Worm (Caenorhabditis elegans) whole organism, midembryonic: ENCODE data around the gene clec-122.
"Not testable (repeated sequence)": the region's sequence is repeated elsewhere in the genome, so short reads cannot be mapped to it uniquely, and the experiment has no call there.

Experiments
- T22C8.4 ChIP-seq: fragments of 200-800 bp; sonication (Bioruptor generic); IDR thresholded peaks from 2 replicates; pipeline ENCODE4 v1.3.6; 2022; ENCODE audit warnings: missing genetic modification characterization, missing compliant biosample characterization
- cog-1 ChIP-seq: sonication (generic microtip); optimal IDR thresholded peaks from 2 replicates; lab custom pipeline; 2016; ENCODE audit warnings: missing genetic modification characterization, missing compliant biosample characterization
- flt-1 ChIP-seq: fragments of 200-800 bp; sonication (Bioruptor generic); IDR thresholded peaks from 2 replicates; pipeline ENCODE4 v1.3.6; 2022; ENCODE audit warnings: missing genetic modification characterization, missing compliant biosample characterization
- klf-2 ChIP-seq: fragments of 200-800 bp; sonication (Bioruptor generic); conservative IDR thresholded peaks from 2 replicates; pipeline ENCODE4 v1.3.6; 2022; ENCODE audit warnings: missing genetic modification reagents, missing genetic modification characterization, missing compliant biosample characterization
- med-1 ChIP-seq: sonication (generic microtip); optimal IDR thresholded peaks from 2 replicates; lab custom pipeline; 2017; ENCODE audit warnings: missing genetic modification characterization, mild to moderate bottlenecking, missing compliant biosample characterization, antibody characterized with exemption, missing genetic modification reagents; ENCODE audit not compliant: insufficient read depth
- ref-1 ChIP-seq: fragments of 200-800 bp; sonication (Bioruptor generic); conservative IDR thresholded peaks from 2 replicates; pipeline ENCODE4 v1.3.6; 2022; ENCODE audit warnings: missing genetic modification reagents, missing genetic modification characterization, missing compliant biosample characterization
- tab-1 ChIP-seq: fragments of 200-800 bp; sonication (Bioruptor generic); IDR thresholded peaks from 2 replicates; pipeline ENCODE4 v1.3.6; 2022; ENCODE audit warnings: missing genetic modification characterization, missing compliant biosample characterization
- ztf-23 ChIP-seq: fragments of 200-800 bp; sonication (Bioruptor generic); IDR thresholded peaks from 2 replicates; pipeline ENCODE4 v1.3.6; 2022; ENCODE audit warnings: missing genetic modification reagents, missing genetic modification characterization, missing compliant biosample characterization
- ztf-29 ChIP-seq: fragments of 200-800 bp; sonication (Bioruptor generic); IDR thresholded peaks from 2 replicates; pipeline ENCODE4 v1.3.6; 2022; ENCODE audit warnings: missing genetic modification reagents, missing genetic modification characterization, missing compliant biosample characterization

clec-122 gene

DNA sequence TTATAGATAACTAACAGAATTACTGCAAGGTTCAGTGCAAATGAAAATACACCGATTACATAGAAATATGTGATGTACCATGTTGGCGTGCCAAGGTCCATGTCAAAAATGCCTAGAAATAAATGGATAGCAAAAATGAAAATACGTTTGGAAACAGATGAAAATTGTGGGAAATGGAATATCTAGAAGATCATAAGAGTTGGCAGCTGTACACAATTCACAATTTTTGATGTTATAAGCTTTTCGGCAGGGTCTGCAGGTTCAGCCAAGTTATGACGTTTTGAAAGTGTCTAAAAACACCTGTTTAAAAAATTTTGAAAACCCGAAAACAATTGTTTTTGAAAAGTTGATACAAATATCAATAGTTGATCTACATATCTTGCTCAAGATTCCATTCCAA, 38.7 kb downstream of the clec-122 start, which contains the start of gene sri-43:
TSS of gene sri-43 (minus strand) at position 101 of the 400 bp plus-strand sequence.
- TF ChIP-seq flt-1 (GFP tag; lab: Robert Waterston, UW); klf-2 (GFP tag; lab: Robert Waterston, UW); cog-1: not testable (repeated sequence)

DNA sequence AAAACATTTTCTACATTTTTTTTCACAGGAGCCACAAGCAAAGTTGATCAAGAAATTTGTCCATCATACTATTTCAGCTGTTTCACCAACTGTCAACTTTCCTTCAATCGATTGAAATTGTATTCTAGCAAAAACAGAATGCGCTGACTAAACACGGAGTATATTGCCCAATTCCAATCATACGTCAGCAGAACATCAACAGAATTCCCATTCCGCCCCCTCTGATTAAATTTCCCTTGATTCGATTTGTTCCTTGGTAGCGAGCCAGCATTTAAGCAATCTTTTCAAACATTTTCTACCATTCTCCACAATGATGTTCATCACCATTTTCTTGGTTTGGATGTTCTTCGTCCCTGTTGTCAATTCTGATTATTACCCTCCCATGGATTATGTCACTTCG, 40.0 kb downstream of the clec-122 start, which contains the start of gene T10D4.15:
TSS of gene T10D4.15 (plus strand) at position 301 of the 400 bp plus-strand sequence.
- TF ChIP-seq ztf-29 (GFP tag; lab: Robert Waterston, UW), result no peak
- no peak for TF ChIP-seq T22C8.4
- TF ChIP-seq tab-1 (GFP tag; lab: Robert Waterston, UW), result no peak
- TF ChIP-seq med-1 (GFP tag; lab: Kevin White, UChicago), result no peak
- no peak for TF ChIP-seq ref-1 (GFP tag; lab: Robert Waterston, UW)
- TF ChIP-seq klf-2 (GFP tag; lab: Robert Waterston, UW), result no peak
- no peak for TF ChIP-seq flt-1 (GFP tag; lab: Robert Waterston, UW)

DNA sequence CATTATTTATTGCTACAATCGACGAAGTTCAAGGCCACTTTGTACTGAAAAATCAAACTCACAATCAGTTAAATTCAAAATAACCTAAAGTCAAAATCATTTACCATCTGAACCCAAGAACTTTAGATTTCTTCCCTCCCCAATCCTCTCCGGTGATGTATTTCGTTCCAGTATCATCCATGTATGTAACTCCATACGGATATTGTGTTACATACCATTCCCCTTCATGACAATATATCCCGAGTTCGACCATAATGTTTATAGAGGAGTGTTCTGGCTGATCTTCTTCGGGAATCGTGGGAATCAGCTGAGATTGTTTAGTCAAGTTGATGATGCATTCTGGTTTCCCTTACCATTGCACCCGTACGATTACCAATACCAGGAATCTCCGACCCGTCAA, 42.5 kb downstream of the clec-122 start:
- no peak for TF ChIP-seq ztf-29 (GFP tag; lab: Robert Waterston, UW)
- TF ChIP-seq flt-1 (GFP tag; lab: Robert Waterston, UW), result no peak
- no peak for TF ChIP-seq ref-1 (GFP tag; lab: Robert Waterston, UW)
- no peak for TF ChIP-seq cog-1
- TF ChIP-seq ztf-23 (GFP tag; lab: Robert Waterston, UW), result no peak
- no peak for TF ChIP-seq med-1 (GFP tag; lab: Kevin White, UChicago)
- no peak for TF ChIP-seq tab-1 (GFP tag; lab: Robert Waterston, UW)
- no peak for TF ChIP-seq klf-2 (GFP tag; lab: Robert Waterston, UW)
- TF ChIP-seq T22C8.4, result no peak

DNA sequence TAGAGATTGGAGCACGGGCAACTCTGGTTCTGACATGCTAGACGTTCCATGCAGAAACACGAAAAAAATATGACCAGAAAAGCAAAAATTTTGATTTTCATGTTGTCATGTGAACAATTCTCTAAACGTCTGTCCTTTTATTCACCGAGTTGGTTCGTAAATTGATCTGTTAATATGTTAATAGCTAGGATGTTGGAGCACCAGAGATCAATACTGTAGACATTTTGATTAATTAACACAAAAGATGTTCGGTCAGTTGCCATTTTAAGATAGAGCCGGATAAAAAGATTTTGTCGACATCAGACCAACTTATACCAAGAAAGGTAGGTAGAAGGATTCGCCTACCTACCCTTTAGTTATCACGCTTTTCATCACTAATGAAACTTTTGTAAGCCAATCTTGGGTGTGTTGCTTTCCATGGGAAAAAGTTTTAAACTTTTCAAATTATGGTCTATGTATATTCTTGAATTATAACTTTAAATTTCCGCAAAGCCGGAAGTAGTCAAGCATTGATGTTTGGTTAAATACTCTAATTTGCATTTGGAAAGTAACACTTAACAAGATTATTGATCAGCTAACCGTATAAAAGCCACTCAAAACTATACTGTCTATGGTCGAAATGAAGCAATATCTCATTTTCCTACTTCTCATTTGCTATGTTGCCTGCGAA, 43.8 kb downstream of the clec-122 start, which contains the start of the genes T10D4.11 and T10D4.1:
TSS of gene T10D4.11 (minus strand) at position 101 of the 670 bp plus-strand sequence.
TSS of gene T10D4.1 (plus strand) at position 620 of the 670 bp plus-strand sequence.
- no peak for TF ChIP-seq T22C8.4
- TF ChIP-seq ztf-29 (GFP tag; lab: Robert Waterston, UW), result no peak
- no peak for TF ChIP-seq tab-1 (GFP tag; lab: Robert Waterston, UW)
- no peak for TF ChIP-seq klf-2 (GFP tag; lab: Robert Waterston, UW)

DNA sequence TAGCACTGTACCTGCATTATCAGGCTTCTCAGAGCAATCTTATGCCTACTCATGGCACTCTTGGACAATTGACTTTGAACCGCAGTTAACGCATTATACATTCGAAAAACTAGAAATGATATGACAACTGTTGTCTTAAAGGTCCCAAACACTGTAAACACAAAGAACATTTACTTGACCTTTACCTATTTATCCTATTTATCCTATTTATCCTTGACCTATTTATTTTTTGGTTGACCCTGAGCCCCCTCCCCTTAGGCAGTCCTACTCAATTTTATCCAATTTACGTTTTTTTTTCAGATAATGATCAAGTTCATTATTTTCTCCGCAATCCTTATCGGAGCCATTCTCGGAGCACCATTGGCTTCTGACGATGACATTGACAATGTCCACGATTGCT, 45.8 kb downstream of the clec-122 start, which contains the start of the genes T10D4.14 and T10D4.19:
TSS of gene T10D4.14 (minus strand) at position 101 of the 400 bp plus-strand sequence.
TSS of gene T10D4.19 (plus strand) at position 304 of the 400 bp plus-strand sequence.
- TF ChIP-seq tab-1 (GFP tag; lab: Robert Waterston, UW) (no peak), flt-1 (GFP tag; lab: Robert Waterston, UW) (no peak), ref-1 (GFP tag; lab: Robert Waterston, UW) (no peak)

DNA sequence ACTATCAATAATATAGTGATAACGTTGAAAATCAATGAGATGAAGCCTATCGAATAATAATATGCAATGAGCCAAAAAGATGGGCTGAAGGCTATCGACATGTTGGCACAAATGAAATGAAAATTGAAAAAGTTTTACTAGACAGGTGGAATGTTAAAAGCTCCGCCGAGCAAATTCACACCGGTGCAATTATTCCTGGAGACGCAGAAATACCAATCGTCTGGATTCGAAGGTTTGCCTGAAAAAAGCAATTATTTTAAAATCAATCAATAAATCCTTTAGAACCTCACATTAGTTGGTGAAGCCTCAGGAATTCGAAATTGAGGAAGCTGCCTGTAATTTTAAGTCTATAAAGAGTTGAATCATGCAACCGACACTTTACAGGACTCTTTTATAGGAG, 48.5 kb downstream of the clec-122 start, which contains the start of gene sri-32:
TSS of gene sri-32 (minus strand) at position 101 of the 400 bp plus-strand sequence.
- TF ChIP-seq tab-1 (GFP tag; lab: Robert Waterston, UW) (no peak), flt-1 (GFP tag; lab: Robert Waterston, UW) (no peak), ztf-23 (GFP tag; lab: Robert Waterston, UW) (no peak), klf-2 (GFP tag; lab: Robert Waterston, UW) (no peak), ref-1 (GFP tag; lab: Robert Waterston, UW) (no peak), med-1 (GFP tag; lab: Kevin White, UChicago) (no peak), ztf-29 (GFP tag; lab: Robert Waterston, UW) (no peak), cog-1 (no peak), T22C8.4 (no peak)

DNA sequence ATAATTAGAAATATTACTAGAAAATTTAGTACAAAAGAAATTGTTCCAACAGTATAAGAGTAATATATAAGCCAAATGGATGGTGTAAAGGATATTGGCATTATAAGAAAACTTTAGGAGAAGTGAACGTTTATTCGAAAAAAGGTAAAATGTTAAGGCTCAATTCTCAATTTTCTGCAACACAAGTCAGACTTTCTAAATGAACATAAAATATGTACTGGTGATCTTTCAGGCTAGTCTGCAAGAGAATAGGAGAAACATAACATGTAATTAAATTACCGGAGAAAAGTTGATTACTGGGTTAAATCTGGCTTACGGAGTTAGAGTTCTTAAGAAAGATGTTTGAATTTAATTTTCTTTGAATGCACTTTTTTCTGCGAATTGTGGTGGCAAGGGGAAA, 50.9 kb downstream of the clec-122 start, which contains the start of gene sri-33:
TSS of gene sri-33 (minus strand) at position 101 of the 400 bp plus-strand sequence.
- TF ChIP-seq klf-2 (GFP tag; lab: Robert Waterston, UW) (no peak), flt-1 (GFP tag; lab: Robert Waterston, UW) (no peak), ztf-23 (GFP tag; lab: Robert Waterston, UW) (no peak), tab-1 (GFP tag; lab: Robert Waterston, UW) (no peak), ztf-29 (GFP tag; lab: Robert Waterston, UW) (no peak), T22C8.4 (no peak), ref-1 (GFP tag; lab: Robert Waterston, UW) (no peak), med-1 (GFP tag; lab: Kevin White, UChicago) (no peak), cog-1 (no peak)
